Fruit fly (Drosophila melanogaster) whole organism, embryonic: ENCODE results near the gene CG13126.

Experiments
- Adf1 ChIP-seq: fragments of 200-800 bp; sonication (Bioruptor generic); IDR thresholded peaks from 2 replicates; pipeline ENCODE4 v1.3.6; 2022; ENCODE audit warnings: missing biosample characterization, missing genetic modification characterization
- Atf-2 ChIP-seq: fragments of 200-800 bp; sonication (Bioruptor generic); optimal IDR thresholded peaks from 2 replicates; lab custom pipeline; 2016; ENCODE audit warnings: missing biosample characterization, missing genetic modification characterization
- C15 ChIP-seq: fragments of 200-800 bp; sonication (Bioruptor generic); IDR thresholded peaks from 3 replicates; pipeline ENCODE4 v1.3.6; 2022; ENCODE audit warnings: missing biosample characterization, missing genetic modification characterization
- CG10462 ChIP-seq: fragments of 200-800 bp; sonication (Bioruptor generic); optimal IDR thresholded peaks from 2 replicates; lab custom pipeline; 2016; ENCODE audit warnings: missing biosample characterization, missing genetic modification characterization
- CG10543 ChIP-seq: fragments of 200-800 bp; sonication (Bioruptor generic); optimal IDR thresholded peaks from 3 replicates; lab custom pipeline; 2017; ENCODE audit warnings: missing biosample characterization, mild to moderate bottlenecking, missing genetic modification characterization, moderate library complexity
- CG11398 ChIP-seq: fragments of 200-800 bp; sonication (Bioruptor generic); optimal IDR thresholded peaks from 2 replicates; lab custom pipeline; 2016; ENCODE audit warnings: missing biosample characterization, missing genetic modification characterization
- CG11504 ChIP-seq: fragments of 200-800 bp; sonication (Bioruptor generic); optimal IDR thresholded peaks from 3 replicates; lab custom pipeline; 2019; ENCODE audit warnings: missing biosample characterization, mild to moderate bottlenecking, missing genetic modification characterization, moderate library complexity
- CG12104 ChIP-seq: fragments of 200-800 bp; sonication (Bioruptor generic); optimal IDR thresholded peaks from 3 replicates; lab custom pipeline; 2016; ENCODE audit warnings: missing biosample characterization, missing genetic modification characterization
- CG12155 ChIP-seq: fragments of 200-800 bp; sonication (Bioruptor generic); optimal IDR thresholded peaks from 3 replicates; lab custom pipeline; 2016; ENCODE audit warnings: missing biosample characterization, missing genetic modification characterization
- CG12299 ChIP-seq: fragments of 200-800 bp; sonication (Bioruptor generic); optimal IDR thresholded peaks from 2 replicates; lab custom pipeline; 2018; ENCODE audit warnings: missing biosample characterization, mild to moderate bottlenecking, missing genetic modification characterization
- CG12659 ChIP-seq: fragments of 200-800 bp; sonication (Bioruptor generic); optimal IDR thresholded peaks from 3 replicates; lab custom pipeline; 2017; ENCODE audit warnings: mild to moderate bottlenecking, missing biosample characterization, missing genetic modification reagents, missing genetic modification characterization
- CG13424 ChIP-seq: fragments of 200-800 bp; sonication (Bioruptor generic); optimal IDR thresholded peaks from 2 replicates; lab custom pipeline; 2019; ENCODE audit warnings: missing biosample characterization, mild to moderate bottlenecking, missing genetic modification characterization, moderate library complexity
- CG13894 ChIP-seq: fragments of 200-800 bp; sonication (Bioruptor generic); optimal IDR thresholded peaks from 3 replicates; lab custom pipeline; 2018; ENCODE audit warnings: missing biosample characterization, mild to moderate bottlenecking, missing genetic modification characterization, moderate library complexity
- CG16779 ChIP-seq: fragments of 200-800 bp; sonication (Bioruptor generic); IDR thresholded peaks from 2 replicates; pipeline ENCODE4 v1.3.6; 2022; ENCODE audit warnings: missing biosample characterization, missing genetic modification characterization
- CG16863 ChIP-seq: fragments of 200-800 bp; sonication (Bioruptor generic); optimal IDR thresholded peaks from 3 replicates; lab custom pipeline; 2016; ENCODE audit warnings: missing biosample characterization, missing genetic modification characterization
- CG17612 ChIP-seq: fragments of 200-800 bp; sonication (Bioruptor generic); IDR thresholded peaks from 2 replicates; pipeline ENCODE4 v1.3.6; 2022; ENCODE audit warnings: missing biosample characterization, missing genetic modification characterization
- CG18619 ChIP-seq: fragments of 200-800 bp; sonication (Bioruptor generic); optimal IDR thresholded peaks from 3 replicates; lab custom pipeline; 2017; ENCODE audit warnings: missing biosample characterization, mild to moderate bottlenecking, missing genetic modification characterization
- CG2875 ChIP-seq: fragments of 200-800 bp; sonication (Bioruptor generic); optimal IDR thresholded peaks from 2 replicates; lab custom pipeline; 2017; ENCODE audit warnings: missing biosample characterization, mild to moderate bottlenecking, missing genetic modification characterization, missing genetic modification reagents
- CG32767 ChIP-seq: fragments of 200-800 bp; sonication (Bioruptor generic); IDR thresholded peaks from 2 replicates; pipeline ENCODE4 v1.3.6; 2022; ENCODE audit warnings: missing biosample characterization, missing genetic modification characterization
- CG33213 ChIP-seq: fragments of 200-800 bp; sonication (Bioruptor generic); optimal IDR thresholded peaks from 3 replicates; lab custom pipeline; 2016; ENCODE audit warnings: missing biosample characterization, missing genetic modification characterization
- CG43689 ChIP-seq: fragments of 200-800 bp; sonication (Bioruptor generic); IDR thresholded peaks from 2 replicates; pipeline ENCODE4 v1.3.6; 2022; ENCODE audit warnings: missing biosample characterization, missing genetic modification characterization
- CG4424 ChIP-seq: fragments of 200-800 bp; sonication (Bioruptor generic); optimal IDR thresholded peaks from 3 replicates; lab custom pipeline; 2016; ENCODE audit warnings: missing biosample characterization, missing genetic modification characterization
- CG7271 ChIP-seq: fragments of 200-800 bp; sonication (Bioruptor generic); optimal IDR thresholded peaks from 2 replicates; lab custom pipeline; 2018; ENCODE audit warnings: missing biosample characterization, mild to moderate bottlenecking, missing genetic modification characterization, moderate library complexity
- CG7357 ChIP-seq: fragments of 200-800 bp; sonication (Bioruptor generic); IDR thresholded peaks from 3 replicates; pipeline ENCODE4 v1.3.6; 2022; ENCODE audit warnings: missing biosample characterization, missing genetic modification characterization
- CG7987 ChIP-seq: fragments of 200-800 bp; sonication (Bioruptor generic); optimal IDR thresholded peaks from 2 replicates; lab custom pipeline; 2018; ENCODE audit warnings: missing biosample characterization, mild to moderate bottlenecking, missing genetic modification characterization, moderate library complexity
- CG8089 ChIP-seq: fragments of 200-800 bp; sonication (Bioruptor generic); optimal IDR thresholded peaks from 3 replicates; lab custom pipeline; 2016; ENCODE audit warnings: missing biosample characterization, missing genetic modification characterization
- CG8765 ChIP-seq: fragments of 200-800 bp; sonication (Bioruptor generic); IDR thresholded peaks from 2 replicates; pipeline ENCODE4 v1.3.6; 2022; ENCODE audit warnings: missing biosample characterization, missing genetic modification characterization
- CkIIα-i1 ChIP-seq: fragments of 200-800 bp; sonication (Bioruptor generic); IDR thresholded peaks from 2 replicates; pipeline ENCODE4 v1.3.6; 2022; ENCODE audit warnings: missing biosample characterization, missing genetic modification characterization
- CrebB ChIP-seq: fragments of 200-800 bp; sonication (Bioruptor generic); optimal IDR thresholded peaks from 3 replicates; lab custom pipeline; 2018; ENCODE audit warnings: missing biosample characterization, mild to moderate bottlenecking, missing genetic modification characterization
- D ChIP-seq, 2 experiments: fragments of 200-800 bp in 1 of 2; fragments of >200 bp in 1 of 2; sonication (Bioruptor generic) in 1 of 2; optimal IDR thresholded peaks; 2 replicates in 1 of 2; 3 replicates in 1 of 2; lab custom pipeline; 2017; ENCODE audit warnings: mild to moderate bottlenecking in 1 of 2, missing biosample characterization in 1 of 2, missing genetic modification characterization in 1 of 2, missing genetic modification reagents in 1 of 2
- ERR ChIP-seq: fragments of 200-800 bp; sonication (Bioruptor generic); optimal IDR thresholded peaks from 2 replicates; lab custom pipeline; 2016; ENCODE audit warnings: missing biosample characterization, missing genetic modification characterization
- Fer2 ChIP-seq: fragments of 200-800 bp; sonication (Bioruptor generic); optimal IDR thresholded peaks from 2 replicates; lab custom pipeline; 2018; ENCODE audit warnings: missing biosample characterization, mild to moderate bottlenecking, missing genetic modification characterization, moderate library complexity
- Spps ChIP-seq: fragments of 200-800 bp; sonication (Bioruptor generic); optimal IDR thresholded peaks from 2 replicates; lab custom pipeline; 2018; ENCODE audit warnings: missing biosample characterization, mild to moderate bottlenecking, missing genetic modification characterization
- al ChIP-seq: fragments of 200-800 bp; sonication (Bioruptor generic); IDR thresholded peaks from 2 replicates; pipeline ENCODE4 v1.3.6; 2022; ENCODE audit warnings: missing biosample characterization, missing genetic modification characterization
- aop ChIP-seq: fragments of 200-800 bp; sonication (Bioruptor generic); IDR thresholded peaks from 2 replicates; pipeline ENCODE4 v1.3.6; 2022; ENCODE audit warnings: missing biosample characterization, missing genetic modification characterization
- ato ChIP-seq: fragments of 200-800 bp; sonication (Bioruptor generic); IDR thresholded peaks from 2 replicates; pipeline ENCODE4 v1.3.6; 2022; ENCODE audit warnings: missing biosample characterization, missing genetic modification characterization; ENCODE audit not compliant: partially characterized antibody
- cato ChIP-seq: fragments of 200-800 bp; sonication (Bioruptor generic); optimal IDR thresholded peaks from 2 replicates; lab custom pipeline; 2016; ENCODE audit warnings: missing biosample characterization, missing genetic modification characterization, borderline replicate concordance
- dmrt11E ChIP-seq: fragments of 200-800 bp; sonication (Bioruptor generic); optimal IDR thresholded peaks from 3 replicates; lab custom pipeline; 2018; ENCODE audit warnings: missing biosample characterization, mild to moderate bottlenecking, missing genetic modification characterization, moderate library complexity
- ems ChIP-seq: fragments of 200-800 bp; sonication (Bioruptor generic); optimal IDR thresholded peaks from 3 replicates; lab custom pipeline; 2016; ENCODE audit warnings: missing biosample characterization, missing genetic modification characterization
- eve ChIP-seq, 2 experiments: fragments of >200 bp; optimal IDR thresholded peaks; 2 replicates each; lab custom pipeline; 2017; ENCODE audit warnings: missing biosample characterization in 2 of 2, missing genetic modification characterization in 2 of 2
- eyg ChIP-seq: fragments of 200-800 bp; sonication (Bioruptor generic); optimal IDR thresholded peaks from 3 replicates; lab custom pipeline; 2016; ENCODE audit warnings: missing biosample characterization, missing genetic modification characterization
- gem ChIP-seq: fragments of 200-800 bp; sonication (Bioruptor generic); optimal IDR thresholded peaks from 2 replicates; lab custom pipeline; 2019; ENCODE audit warnings: missing biosample characterization, mild to moderate bottlenecking, missing genetic modification characterization, moderate library complexity
- insv ChIP-seq, 2 experiments: fragments of 200-800 bp; sonication (Bioruptor generic); optimal IDR thresholded peaks; 3 replicates each; lab custom pipeline; 2016 to 2018; ENCODE audit warnings: missing biosample characterization in 2 of 2, missing genetic modification characterization in 2 of 2
- lov ChIP-seq, 2 experiments: fragments of 200-800 bp in 1 of 2; fragments of >200 bp in 1 of 2; sonication (Bioruptor generic) in 1 of 2; IDR thresholded peaks in 1 of 2; optimal IDR thresholded peaks in 1 of 2; 2 replicates in 1 of 2; 3 replicates in 1 of 2; pipeline versions ENCODE4 v1.3.6 to Lab custom; 2017 to 2022; ENCODE audit warnings: missing biosample characterization in 1 of 2, missing genetic modification characterization in 1 of 2
- mam ChIP-seq: fragments of 200-800 bp; sonication (Bioruptor generic); optimal IDR thresholded peaks from 3 replicates; lab custom pipeline; 2016; ENCODE audit warnings: missing biosample characterization, missing genetic modification characterization
- nerfin-1 ChIP-seq: fragments of 200-800 bp; sonication (Bioruptor generic); optimal IDR thresholded peaks from 3 replicates; lab custom pipeline; 2019; ENCODE audit warnings: missing biosample characterization, mild to moderate bottlenecking, missing genetic modification characterization, moderate library complexity
- otp ChIP-seq: fragments of 200-800 bp; sonication (Bioruptor generic); IDR thresholded peaks from 3 replicates; pipeline ENCODE4, ENCODE4 v1.3.6; 2022; ENCODE audit warnings: missing biosample characterization, missing genetic modification characterization
- unc-4 ChIP-seq: fragments of 200-800 bp; sonication (Bioruptor generic); IDR thresholded peaks from 2 replicates; pipeline ENCODE4 v1.3.6; 2022; ENCODE audit warnings: missing biosample characterization, missing genetic modification characterization; ENCODE audit not compliant: partially characterized antibody
- yki ChIP-seq: fragments of >200 bp; optimal IDR thresholded peaks from 3 replicates; lab custom pipeline; 2018
- zen2 ChIP-seq: fragments of 200-800 bp; sonication (Bioruptor generic); IDR thresholded peaks from 3 replicates; pipeline ENCODE4 v1.3.6; 2022; ENCODE audit warnings: missing biosample characterization, missing genetic modification characterization; ENCODE audit not compliant: partially characterized antibody

Gene CG13126

dm6 chr2L:9908468-9908967 lies 45.5 kb downstream of the CG13126 start, which contains the start of gene CG13124 (continued):
- TF ChIP-seq Adf1 (GFP tag; lab: Robert Waterston, UW) (peak; percentile 42; the same call in 1 of the 2 replicates), Spps (tag; lab: Kevin White, UChicago) (no peak), CG10462 (GFP tag; lab: Kevin White, UChicago) (no peak), CG16779 (GFP tag; lab: Robert Waterston, UW) (no peak), zen2 (GFP tag; lab: Robert Waterston, UW) (no peak), CG18619 (no peak), lov (optimal IDR thresholded peaks at IDR 0.05; lab: Kevin White, UChicago) (no peak), lov (GFP tag; IDR thresholded peaks at IDR 0.05; lab: Robert Waterston, UW) (no peak), cato (GFP tag; lab: Kevin White, UChicago) (no peak), otp (GFP tag; lab: Robert Waterston, UW) (no peak), CG16863 (GFP tag; lab: Kevin White, UChicago) (no peak), CG33213 (GFP tag; lab: Kevin White, UChicago) (no peak), Atf-2 (GFP tag; lab: Kevin White, UChicago) (no peak), ERR (GFP tag; lab: Kevin White, UChicago) (peak; percentile 18), CG12299 (tag; lab: Kevin White, UChicago) (peak; percentile 8), CG8089 (no peak), al (GFP tag; lab: Robert Waterston, UW) (no peak), gem (peak; percentile 37), C15 (GFP tag; lab: Robert Waterston, UW) (no peak), dmrt11E (tag; lab: Kevin White, UChicago) (no peak), CG7357 (GFP tag; lab: Robert Waterston, UW) (no peak), CG32767 (0 out of 2 replicates have a peak, but pooled peaks have one; percentile 14), CG12659 (GFP tag; lab: Kevin White, UChicago) (peak; percentile 20), CkIIα-i1 (GFP tag; lab: Robert Waterston, UW) (no peak), yki (no peak), unc-4 (GFP tag; lab: Robert Waterston, UW) (0 out of 2 replicates have a peak, but pooled peaks have one; percentile 29), CG13894 (peak; percentile 50), eyg (GFP tag; lab: Kevin White, UChicago) (no peak), insv (GFP tag; optimal IDR thresholded peaks at IDR 0.05; lab: Kevin White, UChicago) (no peak), ems (GFP tag; lab: Kevin White, UChicago) (no peak), CG12104 (no peak), CG43689 (GFP tag; lab: Robert Waterston, UW) (no peak), eve (GFP tag; optimal IDR thresholded peaks at IDR 0.05; lab: Kevin White, UChicago) (no peak), ato (GFP tag; lab: Robert Waterston, UW) (no peak), CG2875 (GFP tag; lab: Kevin White, UChicago) (no peak), CG17612 (GFP tag; lab: Robert Waterston, UW) (no peak), CG8765 (GFP tag; lab: Robert Waterston, UW) (no peak), CG7987 (GFP tag; lab: Kevin White, UChicago) (no peak), Fer2 (no peak), CG11398 (no peak), CG11504 (tag; lab: Kevin White, UChicago) (peak; percentile 5), CG4424 (no peak), D (optimal IDR thresholded peaks at IDR 0.05; lab: Kevin White, UChicago) (no peak), D (GFP tag; optimal IDR thresholded peaks at IDR 0.05; lab: Kevin White, UChicago) (no peak), CG7271 (tag; lab: Kevin White, UChicago) (no peak), CG12155 (no peak), CG13424 (tag; lab: Kevin White, UChicago) (peak; percentile 40), CG10543 (GFP tag; lab: Kevin White, UChicago) (peak; percentile 61), aop (GFP tag; lab: Robert Waterston, UW) (no peak), CrebB (tag; lab: Kevin White, UChicago) (peak; percentile 44), mam (peak; percentile 8), nerfin-1 (tag; lab: Kevin White, UChicago) (no peak)
